Worm (Caenorhabditis elegans) whole organism, L4 larva: ENCODE results near the gene lpl-1.

Experiments
- D1046.2 ChIP-seq: fragments of 200-800 bp; sonication (Bioruptor generic); IDR thresholded peaks from 2 replicates; pipeline ENCODE4 v1.3.6; 2022; ENCODE audit warnings: missing genetic modification characterization, missing compliant biosample characterization
- T26A8.4 ChIP-seq: fragments of 200-800 bp; sonication (Bioruptor generic); IDR thresholded peaks from 2 replicates; pipeline ENCODE4 v1.3.6; 2022; ENCODE audit warnings: missing genetic modification characterization, missing compliant biosample characterization
- Y105C5A.15 ChIP-seq: fragments of 200-800 bp; sonication (Bioruptor generic); IDR thresholded peaks from 2 replicates; pipeline ENCODE4 v1.3.6; 2022; ENCODE audit warnings: missing genetic modification characterization, missing compliant biosample characterization
- Y48G9A.11 ChIP-seq: fragments of 200-800 bp; sonication (Bioruptor generic); IDR thresholded peaks from 2 replicates; pipeline ENCODE4 v1.3.6; 2022; ENCODE audit warnings: missing genetic modification reagents, missing genetic modification characterization, missing compliant biosample characterization
- arid-1 ChIP-seq: fragments of 200-800 bp; sonication (Bioruptor generic); conservative IDR thresholded peaks from 2 replicates; pipeline ENCODE4 v1.3.6; 2022; ENCODE audit warnings: missing genetic modification reagents, missing genetic modification characterization, missing compliant biosample characterization
- ceh-32 ChIP-seq: sonication (generic microtip); optimal IDR thresholded peaks from 2 replicates; lab custom pipeline; 2016; ENCODE audit warnings: mild to moderate bottlenecking, missing genetic modification characterization, missing compliant biosample characterization; ENCODE audit not compliant: poor library complexity
- ceh-44 ChIP-seq: fragments of 200-800 bp; sonication (Bioruptor generic); IDR thresholded peaks from 2 replicates; pipeline ENCODE4 v1.3.6; 2022; ENCODE audit warnings: missing genetic modification reagents, missing genetic modification characterization, missing compliant biosample characterization
- ceh-62 ChIP-seq: sonication (generic microtip); optimal IDR thresholded peaks from 2 replicates; lab custom pipeline; 2017; ENCODE audit warnings: missing biosample characterization, missing genetic modification characterization
- cey-2 ChIP-seq: sonication (generic microtip); optimal IDR thresholded peaks from 3 replicates; lab custom pipeline; 2017; ENCODE audit warnings: missing genetic modification characterization, mild to moderate bottlenecking, missing compliant biosample characterization, antibody characterized with exemption, borderline replicate concordance; ENCODE audit not compliant: insufficient read depth
- daf-12 ChIP-seq: fragments of 150-350 bp; optimal IDR thresholded peaks from 2 replicates; lab custom pipeline; 2014; ENCODE audit warnings: missing biosample characterization, missing genetic modification reagents, missing genetic modification characterization
- daf-16 ChIP-seq, 3 experiments: sonication (generic microtip); optimal IDR thresholded peaks; 2 replicates each; lab custom pipeline; 2016 to 2017; ENCODE audit warnings: missing genetic modification characterization in 3 of 3, missing genetic modification reagents in 3 of 3, mild to moderate bottlenecking in 2 of 3, missing compliant biosample characterization in 2 of 3, missing biosample characterization in 1 of 3, moderate library complexity in 1 of 3
- daf-19 ChIP-seq: fragments of 200-800 bp; sonication (Bioruptor generic); conservative IDR thresholded peaks from 2 replicates; pipeline ENCODE4 v1.3.6; 2022; ENCODE audit warnings: missing genetic modification characterization, missing compliant biosample characterization
- dmd-6 ChIP-seq: fragments of 200-800 bp; sonication (Bioruptor generic); IDR thresholded peaks from 2 replicates; pipeline ENCODE4 v1.3.6; 2022; ENCODE audit warnings: missing genetic modification reagents, missing genetic modification characterization, missing compliant biosample characterization
- dpl-1 ChIP-seq: fragments of 150-350 bp; optimal IDR thresholded peaks from 2 replicates; lab custom pipeline; 2014; ENCODE audit warnings: missing biosample characterization, missing genetic modification reagents, missing genetic modification characterization
- duxl-1 ChIP-seq: sonication (generic microtip); optimal IDR thresholded peaks from 2 replicates; lab custom pipeline; 2016; ENCODE audit warnings: mild to moderate bottlenecking, missing genetic modification characterization, moderate library complexity, missing compliant biosample characterization; ENCODE audit not compliant: poor library complexity
- dve-1 ChIP-seq: sonication (generic microtip); optimal IDR thresholded peaks from 2 replicates; lab custom pipeline; 2017; ENCODE audit warnings: antibody characterized with exemption, mild to moderate bottlenecking, missing genetic modification characterization, missing compliant biosample characterization; ENCODE audit not compliant: insufficient read depth
- hif-1 ChIP-seq, 2 experiments: sonication (generic microtip); optimal IDR thresholded peaks; 2 replicates each; lab custom pipeline; 2016 to 2017; ENCODE audit warnings: missing compliant biosample characterization in 2 of 2, missing genetic modification characterization in 2 of 2, missing genetic modification reagents in 2 of 2, missing genotype in 2 of 2, mild to moderate bottlenecking in 1 of 2
- hlh-11 ChIP-seq: fragments of 200-800 bp; sonication (Bioruptor generic); optimal IDR thresholded peaks from 2 replicates; lab custom pipeline; 2018; ENCODE audit warnings: mild to moderate bottlenecking, missing genetic modification characterization, missing compliant biosample characterization
- hlh-30 ChIP-seq: sonication (generic microtip); optimal IDR thresholded peaks from 2 replicates; lab custom pipeline; 2017; ENCODE audit warnings: antibody characterized with exemption, mild to moderate bottlenecking, missing genetic modification characterization, missing compliant biosample characterization; ENCODE audit not compliant: insufficient read depth
- lin-1 ChIP-seq: fragments of 200-800 bp; sonication (Bioruptor generic); IDR thresholded peaks from 2 replicates; pipeline ENCODE4 v1.3.6; 2022; ENCODE audit warnings: missing genetic modification reagents, missing genetic modification characterization, missing compliant biosample characterization
- lin-15B ChIP-seq: fragments of 150-350 bp; sonication (generic microtip); optimal IDR thresholded peaks from 3 replicates; lab custom pipeline; 2014; ENCODE audit warnings: missing biosample characterization, missing genetic modification characterization
- lin-38 ChIP-seq: fragments of 200-800 bp; sonication (Bioruptor generic); IDR thresholded peaks from 2 replicates; pipeline ENCODE4 v1.3.6; 2022; ENCODE audit warnings: missing genetic modification reagents, missing genetic modification characterization, missing compliant biosample characterization
- lir-3 ChIP-seq: sonication (generic microtip); optimal IDR thresholded peaks from 2 replicates; lab custom pipeline; 2016; ENCODE audit warnings: mild to moderate bottlenecking, missing genetic modification characterization, missing compliant biosample characterization
- lsy-2 ChIP-seq, 2 experiments: fragments of 150-350 bp in 1 of 2; sonication (generic microtip) in 1 of 2; optimal IDR thresholded peaks; 2 replicates each; lab custom pipeline; 2014 to 2017; ENCODE audit warnings: missing biosample characterization in 2 of 2, missing genetic modification characterization in 2 of 2
- mxl-3 ChIP-seq: fragments of 200-800 bp; sonication (Bioruptor generic); optimal IDR thresholded peaks from 2 replicates; lab custom pipeline; 2018; ENCODE audit warnings: mild to moderate bottlenecking, missing genetic modification characterization, missing compliant biosample characterization
- nhr-102 ChIP-seq: sonication (generic microtip); optimal IDR thresholded peaks from 2 replicates; lab custom pipeline; 2016; ENCODE audit warnings: mild to moderate bottlenecking, missing genetic modification characterization, moderate library complexity, missing compliant biosample characterization
- nhr-11 ChIP-seq: fragments of 150-350 bp; optimal IDR thresholded peaks from 2 replicates; lab custom pipeline; 2014; ENCODE audit warnings: missing biosample characterization, missing genetic modification characterization
- nhr-28 ChIP-seq: fragments of 150-350 bp; optimal IDR thresholded peaks from 2 replicates; lab custom pipeline; 2014; ENCODE audit warnings: missing biosample characterization, missing genetic modification characterization
- nhr-41 ChIP-seq: fragments of 200-800 bp; sonication (Bioruptor generic); IDR thresholded peaks from 2 replicates; pipeline ENCODE4 v1.3.6; 2022; ENCODE audit warnings: missing genetic modification reagents, missing genetic modification characterization, missing compliant biosample characterization
- nhr-6 ChIP-seq: fragments of 150-350 bp; optimal IDR thresholded peaks from 2 replicates; lab custom pipeline; 2014; ENCODE audit warnings: missing biosample characterization, missing genetic modification characterization
- nhr-76 ChIP-seq: fragments of 150-350 bp; optimal IDR thresholded peaks from 2 replicates; lab custom pipeline; 2014; ENCODE audit warnings: missing biosample characterization, missing genetic modification characterization
- pha-4 ChIP-seq, 2 experiments: fragments of 150-350 bp in 1 of 2; fragments of 200-800 bp in 1 of 2; sonication (Bioruptor generic) in 1 of 2; IDR thresholded peaks in 1 of 2; optimal IDR thresholded peaks in 1 of 2; 2 replicates each; pipeline versions ENCODE4 v1.3.6 to Lab custom; 2014 to 2022; ENCODE audit warnings: missing genetic modification characterization in 2 of 2, missing genetic modification reagents in 2 of 2, missing biosample characterization in 1 of 2, missing compliant biosample characterization in 1 of 2
- pqm-1 ChIP-seq: sonication (generic microtip); optimal IDR thresholded peaks from 2 replicates; lab custom pipeline; 2017; ENCODE audit warnings: missing biosample characterization, missing genetic modification characterization
- skn-1 ChIP-seq: fragments of 150-350 bp; optimal IDR thresholded peaks from 2 replicates; lab custom pipeline; 2014; ENCODE audit warnings: missing biosample characterization, missing genetic modification characterization
- unc-130 ChIP-seq: sonication (generic microtip); optimal IDR thresholded peaks from 2 replicates; lab custom pipeline; 2016; ENCODE audit warnings: missing genetic modification reagents, missing genetic modification characterization, missing compliant biosample characterization
- unc-62 ChIP-seq, 3 experiments: fragments of 150-350 bp in 1 of 3; sonication (generic microtip); optimal IDR thresholded peaks in 2 of 3; peaks in 1 of 3; 1 replicate in 1 of 3; 2 replicates in 2 of 3; lab custom pipeline; 2014 to 2017; ENCODE audit warnings: missing biosample characterization in 3 of 3, missing genetic modification characterization in 3 of 3, missing genetic modification reagents in 3 of 3, missing genotype in 1 of 3
- zag-1 ChIP-seq: fragments of 150-350 bp; optimal IDR thresholded peaks from 2 replicates; lab custom pipeline; 2014; ENCODE audit warnings: missing biosample characterization, missing genetic modification characterization
- zip-11 ChIP-seq: fragments of 200-800 bp; sonication (Bioruptor generic); IDR thresholded peaks from 2 replicates; pipeline ENCODE4 v1.3.6; 2022; ENCODE audit warnings: missing genetic modification characterization, missing compliant biosample characterization
- zip-2 ChIP-seq: fragments of 150-350 bp; optimal IDR thresholded peaks from 2 replicates; lab custom pipeline; 2014; ENCODE audit warnings: missing biosample characterization, missing genetic modification characterization

The lpl-1 gene

ce11 chrIV:9118348-9118747 lies 24.5 kb upstream of the lpl-1 start (continued):
- TF ChIP-seq lir-3 (tag; lab: Kevin White, UChicago), result no peak
- TF ChIP-seq daf-19 (GFP tag; lab: Robert Waterston, UW), result no peak
- TF ChIP-seq nhr-102 (tag; lab: Kevin White, UChicago), result no peak
- TF ChIP-seq Y48G9A.11, result no peak
- TF ChIP-seq Y105C5A.15 (GFP tag; lab: Robert Waterston, UW), result no peak
- TF ChIP-seq zag-1, result no peak

ce11 chrIV:9117700-9118099 lies 23.9 kb upstream of the lpl-1 start:
- TF ChIP-seq ceh-44, result no peak
- no peak for TF ChIP-seq daf-16 (GFP tag; optimal IDR thresholded peaks at IDR 0.05; lab: Kevin White, UChicago)
- peak; percentile 48 for TF ChIP-seq daf-16 (tag; optimal IDR thresholded peaks at IDR 0.05; lab: Kevin White, UChicago)
- peak in 1 of 2 experiments; percentile 94 for TF ChIP-seq unc-62 (GFP tag; optimal IDR thresholded peaks at IDR 0.05 in 1 of 2; lab: Kevin White, UChicago)
- no peak for TF ChIP-seq unc-62 (tag; optimal IDR thresholded peaks at IDR 0.05; lab: Kevin White, UChicago)

- no peak for TF ChIP-seq D1046.2 (GFP tag; lab: Robert Waterston, UW)
- TF ChIP-seq zip-11, result no peak
- TF ChIP-seq pha-4 (GFP tag; IDR thresholded peaks at IDR 0.05; lab: Robert Waterston, UW), result no peak
- no peak for TF ChIP-seq pha-4 (tag; optimal IDR thresholded peaks at IDR 0.05; lab: Kevin White, UChicago)
- TF ChIP-seq dve-1, result peak; percentile 54
- TF ChIP-seq nhr-11 (tag; lab: Kevin White, UChicago), result no peak
- TF ChIP-seq pqm-1 (tag; lab: Kevin White, UChicago), result peak; percentile 73
- peak; percentile 10 for TF ChIP-seq mxl-3 (GFP tag; lab: Kevin White, UChicago)
- no peak for TF ChIP-seq hif-1 (tag; optimal IDR thresholded peaks at IDR 0.05; lab: Kevin White, UChicago)
- no peak for TF ChIP-seq unc-130 (GFP tag; lab: Kevin White, UChicago)
- no peak for TF ChIP-seq daf-16 (GFP tag; optimal IDR thresholded peaks at IDR 0.05; lab: Kevin White, UChicago)
- peak; percentile 38 for TF ChIP-seq daf-16 (tag; optimal IDR thresholded peaks at IDR 0.05; lab: Kevin White, UChicago)
- TF ChIP-seq zip-2 (tag; lab: Kevin White, UChicago), result no peak
- peak; percentile 80 for TF ChIP-seq nhr-28 (tag; lab: Kevin White, UChicago)
- peak; percentile 29 for TF ChIP-seq hlh-11 (tag; lab: Kevin White, UChicago)
These were observed 22.6 kb upstream of the lpl-1 start for ce11 chrIV:9116452-9116851.

ce11 chrIV:9114078-9114477 lies 20.2 kb upstream of the lpl-1 start:
- TF ChIP-seq daf-19 (GFP tag; lab: Robert Waterston, UW) (no peak), lin-1 (no peak), dve-1 (peak; percentile 13), lin-15B (tag; lab: Kevin White, UChicago) (no peak), daf-12 (tag; lab: Kevin White, UChicago) (no peak), lsy-2 (tag; optimal IDR thresholded peaks at IDR 0.05; lab: Kevin White, UChicago) (no peak), zip-11 (no peak), skn-1 (no peak), nhr-6 (tag; lab: Kevin White, UChicago) (peak; percentile 57)

ce11 chrIV:9112019-9112418 lies 18.2 kb upstream of the lpl-1 start:
- TF ChIP-seq nhr-76 (tag; lab: Kevin White, UChicago) (no peak), dpl-1 (peak; percentile 15), dmd-6 (GFP tag; lab: Robert Waterston, UW) (peak; percentile 70), dve-1 (peak; percentile 57), T26A8.4 (GFP tag; lab: Robert Waterston, UW) (no peak), nhr-41 (GFP tag; lab: Robert Waterston, UW) (no peak), pqm-1 (tag; lab: Kevin White, UChicago) (peak; percentile 91), daf-16 (GFP tag; optimal IDR thresholded peaks at IDR 0.05; lab: Kevin White, UChicago) (no peak), daf-16 (tag; optimal IDR thresholded peaks at IDR 0.05; lab: Kevin White, UChicago) (peak; percentile 52), ceh-62 (tag; lab: Kevin White, UChicago) (no peak), cey-2 (tag; lab: Kevin White, UChicago) (peak; percentile 64), mxl-3 (GFP tag; lab: Kevin White, UChicago) (peak; percentile 68), nhr-28 (tag; lab: Kevin White, UChicago) (peak; percentile 80), ceh-32 (tag; lab: Kevin White, UChicago) (no peak), arid-1 (no peak), lin-38 (GFP tag; lab: Robert Waterston, UW) (no peak), hlh-30 (peak; percentile 18), ceh-44 (no peak), hlh-11 (tag; lab: Kevin White, UChicago) (peak; percentile 72), duxl-1 (tag; lab: Kevin White, UChicago) (no peak)
